Fruit fly (Drosophila melanogaster) Kc167 (cell line): ENCODE measurements around the gene CG12288.

Experiments
- Myc ChIP-seq: fragments of >200 bp; optimal IDR thresholded peaks from 2 replicates; lab custom pipeline; 2017; ENCODE audit warnings: missing external identifiers
- Sin3A ChIP-seq: fragments of >200 bp; optimal IDR thresholded peaks from 2 replicates; lab custom pipeline; 2018; ENCODE audit warnings: missing external identifiers
- h ChIP-seq: fragments of >200 bp; optimal IDR thresholded peaks from 3 replicates; lab custom pipeline; 2018; ENCODE audit warnings: missing external identifiers
- insv ChIP-seq: fragments of >200 bp; optimal IDR thresholded peaks from 3 replicates; lab custom pipeline; 2018; ENCODE audit warnings: missing external identifiers
- psq ChIP-seq: fragments of >200 bp; optimal IDR thresholded peaks from 2 replicates; lab custom pipeline; 2017; ENCODE audit warnings: missing external identifiers
- ttk ChIP-seq: sonication (Bioruptor generic); optimal IDR thresholded peaks from 2 replicates; lab custom pipeline; 2017; ENCODE audit warnings: missing external identifiers

CG12288 gene

DNA sequence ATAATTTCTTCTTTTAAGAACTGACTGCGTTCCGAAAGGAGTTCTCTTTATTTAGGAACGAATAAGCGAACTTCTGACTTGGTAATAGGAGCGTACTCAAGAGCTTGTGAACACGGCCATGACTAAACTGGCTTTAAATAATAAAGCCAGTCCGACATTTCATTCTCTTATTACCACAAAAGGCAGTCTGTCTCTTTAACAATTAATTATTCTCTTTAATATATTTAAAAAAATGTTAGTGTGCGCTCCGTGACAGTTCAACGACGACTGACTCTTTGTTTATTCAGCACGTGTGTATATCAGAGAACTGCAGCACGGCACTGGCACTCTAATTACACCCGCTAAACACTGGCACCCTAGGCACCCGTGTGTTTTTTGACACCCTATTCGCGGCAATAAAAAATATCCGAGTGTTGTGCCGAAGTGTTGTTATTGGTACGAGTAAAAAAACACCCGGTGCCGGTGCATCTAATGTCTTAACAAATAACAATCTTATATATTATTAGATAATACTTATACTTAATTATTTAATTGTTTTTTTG is 43.5 kb downstream of the CG12288 start, which contains the start of gene CG31809:
TSS of gene CG31809 (minus strand) at position 249 of the 542 bp plus-strand sequence.
- TF ChIP-seq h, result no peak
- no peak for TF ChIP-seq insv (lab: Kevin White, UChicago)
- TF ChIP-seq Myc (lab: Kevin White, UChicago), result no peak
- no peak for TF ChIP-seq ttk (lab: Kevin White, UChicago)
- no peak for TF ChIP-seq Sin3A (lab: Kevin White, UChicago)
- no peak for TF ChIP-seq psq (lab: Kevin White, UChicago)

DNA sequence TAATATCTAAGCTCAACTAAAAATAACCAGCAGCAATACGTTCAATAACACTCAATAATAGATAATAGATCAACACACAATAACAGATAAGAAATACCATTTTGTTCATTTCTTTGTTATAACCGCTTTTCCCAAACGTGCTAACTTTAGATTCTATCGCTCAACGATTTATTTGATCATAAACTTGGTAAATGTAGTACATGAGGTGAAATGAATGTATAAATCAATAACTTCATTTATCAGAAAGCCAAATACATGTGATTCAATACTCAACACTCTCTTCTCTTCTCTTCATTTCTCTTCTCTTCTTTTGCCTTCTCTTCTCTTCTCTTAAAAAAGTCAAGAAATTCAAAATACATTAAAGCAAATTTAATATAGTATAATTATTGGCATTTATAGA is 44.4 kb downstream of the CG12288 start:
- TF ChIP-seq insv (lab: Kevin White, UChicago) (no peak), Myc (lab: Kevin White, UChicago) (no peak), psq (lab: Kevin White, UChicago) (no peak), h (no peak), Sin3A (lab: Kevin White, UChicago) (no peak), ttk (lab: Kevin White, UChicago) (no peak)

DNA sequence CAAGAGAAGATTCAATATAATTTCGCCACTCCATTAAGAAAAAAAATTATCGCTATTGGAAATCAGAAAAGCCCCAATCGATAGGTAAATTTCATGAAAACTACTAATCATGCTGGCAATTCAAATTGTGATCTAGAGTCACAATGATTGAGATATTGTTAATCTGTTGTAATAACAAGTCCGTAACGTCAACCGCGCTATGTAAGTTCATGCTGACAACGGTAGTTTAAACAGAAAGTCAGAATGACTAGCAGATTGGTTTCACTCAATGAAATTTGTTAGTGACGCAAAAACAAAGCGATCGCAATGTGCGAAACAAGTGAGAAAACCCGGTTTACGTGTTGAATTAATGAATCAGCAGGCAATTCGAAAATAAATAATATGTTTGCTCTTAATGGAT is 44.9 kb downstream of the CG12288 start:
- TF ChIP-seq Sin3A (lab: Kevin White, UChicago) (no peak), h (no peak), ttk (lab: Kevin White, UChicago) (no peak), psq (lab: Kevin White, UChicago) (no peak), Myc (lab: Kevin White, UChicago) (no peak), insv (lab: Kevin White, UChicago) (no peak)

DNA sequence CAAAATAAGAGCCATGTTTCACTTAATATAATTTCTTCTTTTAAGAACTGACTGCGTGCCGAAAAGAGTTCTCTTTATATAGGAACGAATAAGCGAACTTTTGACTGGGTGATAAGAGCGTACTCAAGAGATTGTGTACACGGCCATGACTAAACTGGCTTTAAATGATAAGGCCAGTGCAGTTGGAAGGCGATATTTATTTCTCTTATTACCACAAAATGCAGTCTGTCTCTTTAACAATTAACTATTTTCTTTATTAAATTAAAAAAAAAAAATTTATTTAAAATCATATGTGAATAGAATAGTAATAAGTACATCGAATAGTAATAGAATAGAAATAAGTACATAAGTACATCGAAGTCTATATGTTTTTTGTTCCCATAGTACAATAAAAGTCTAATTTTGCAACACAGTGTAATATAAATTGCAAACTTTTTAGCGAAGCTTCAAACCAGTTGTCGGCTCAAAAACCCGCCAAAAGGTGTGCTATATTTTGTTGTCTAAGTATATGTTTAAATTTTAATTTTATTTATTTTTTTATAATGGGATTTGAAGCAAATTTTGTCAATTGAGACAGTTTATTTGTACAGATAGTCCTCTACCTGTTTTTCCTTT is 49.6 kb downstream of the CG12288 start, which contains the start of gene CG31810:
TSS of gene CG31810 (minus strand) at position 51 of the 615 bp plus-strand sequence.
- TF ChIP-seq psq (lab: Kevin White, UChicago) (no peak), ttk (lab: Kevin White, UChicago) (no peak), Sin3A (lab: Kevin White, UChicago) (no peak), h (no peak), insv (lab: Kevin White, UChicago) (no peak), Myc (lab: Kevin White, UChicago) (no peak)
